Fruit fly (Drosophila melanogaster) whole organism, embryonic: Measurements from ENCODE around the gene SCAR.
A peak's percentile ranks its signal among the peaks of the same experiment; 100 is the strongest.

Experiments
- ATbp ChIP-seq: fragments of 200-800 bp; sonication (Bioruptor generic); optimal IDR thresholded peaks from 2 replicates; lab custom pipeline; 2017; ENCODE audit warnings: missing biosample characterization, mild to moderate bottlenecking, missing genetic modification characterization, missing genetic modification reagents
- Antp ChIP-seq: fragments of 200-800 bp; sonication (Bioruptor generic); optimal IDR thresholded peaks from 3 replicates; lab custom pipeline; 2016; ENCODE audit warnings: missing biosample characterization, missing genetic modification characterization
- Atf6 ChIP-seq: fragments of 200-800 bp; sonication (Bioruptor generic); IDR thresholded peaks from 2 replicates; pipeline ENCODE4 v1.3.6; 2022; ENCODE audit warnings: missing biosample characterization, missing genetic modification characterization
- C15 ChIP-seq: fragments of 200-800 bp; sonication (Bioruptor generic); IDR thresholded peaks from 3 replicates; pipeline ENCODE4 v1.3.6; 2022; ENCODE audit warnings: missing biosample characterization, missing genetic modification characterization
- CG10565 ChIP-seq: fragments of 200-800 bp; sonication (Bioruptor generic); optimal IDR thresholded peaks from 3 replicates; lab custom pipeline; 2016; ENCODE audit warnings: missing biosample characterization, mild to moderate bottlenecking, missing genetic modification characterization
- CG12219 ChIP-seq: fragments of 200-800 bp; sonication (Bioruptor generic); optimal IDR thresholded peaks from 3 replicates; lab custom pipeline; 2018; ENCODE audit warnings: missing biosample characterization, mild to moderate bottlenecking, missing genetic modification characterization
- CG14860 ChIP-seq: fragments of 200-800 bp; sonication (Bioruptor generic); IDR thresholded peaks from 3 replicates; pipeline ENCODE4 v1.3.6; 2022; ENCODE audit warnings: missing biosample characterization, missing genetic modification characterization; ENCODE audit not compliant: partially characterized antibody
- CG16779 ChIP-seq: fragments of 200-800 bp; sonication (Bioruptor generic); IDR thresholded peaks from 2 replicates; pipeline ENCODE4 v1.3.6; 2022; ENCODE audit warnings: missing biosample characterization, missing genetic modification characterization
- CG17829 ChIP-seq: fragments of 200-800 bp; optimal IDR thresholded peaks from 2 replicates; lab custom pipeline; 2019; ENCODE audit warnings: missing biosample characterization, mild to moderate bottlenecking, missing genetic modification characterization, moderate library complexity
- CG18599 ChIP-seq: fragments of 200-800 bp; sonication (Bioruptor generic); optimal IDR thresholded peaks from 3 replicates; lab custom pipeline; 2017; ENCODE audit warnings: missing biosample characterization, missing genetic modification characterization, mild to moderate bottlenecking, moderate library complexity, missing genetic modification reagents
- CG2678 ChIP-seq: fragments of 200-800 bp; sonication (Bioruptor generic); optimal IDR thresholded peaks from 3 replicates; lab custom pipeline; 2019; ENCODE audit warnings: missing biosample characterization, mild to moderate bottlenecking, missing genetic modification characterization, moderate library complexity
- CG2712 ChIP-seq: fragments of 200-800 bp; optimal IDR thresholded peaks from 3 replicates; lab custom pipeline; 2019; ENCODE audit warnings: missing biosample characterization, mild to moderate bottlenecking, missing genetic modification characterization, moderate library complexity
- CG33557 ChIP-seq: fragments of 200-800 bp; sonication (Bioruptor generic); optimal IDR thresholded peaks from 2 replicates; lab custom pipeline; 2019; ENCODE audit warnings: missing biosample characterization, mild to moderate bottlenecking, missing genetic modification characterization, moderate library complexity
- CG3407 ChIP-seq: fragments of 200-800 bp; sonication (Bioruptor generic); optimal IDR thresholded peaks from 2 replicates; lab custom pipeline; 2018; ENCODE audit warnings: missing biosample characterization, mild to moderate bottlenecking, missing genetic modification characterization
- CG34422 ChIP-seq: fragments of 200-800 bp; sonication (Bioruptor generic); IDR thresholded peaks from 3 replicates; pipeline ENCODE4 v1.3.6; 2022; ENCODE audit warnings: missing biosample characterization, missing genetic modification characterization
- CG4404 ChIP-seq: fragments of 200-800 bp; sonication (Bioruptor generic); IDR thresholded peaks from 2 replicates; pipeline ENCODE4 v1.3.6; 2022; ENCODE audit warnings: missing biosample characterization, missing genetic modification characterization
- CG4424 ChIP-seq: fragments of 200-800 bp; sonication (Bioruptor generic); optimal IDR thresholded peaks from 3 replicates; lab custom pipeline; 2016; ENCODE audit warnings: missing biosample characterization, missing genetic modification characterization
- CG4730 ChIP-seq: fragments of 200-800 bp; sonication (Bioruptor generic); IDR thresholded peaks from 2 replicates; pipeline ENCODE4 v1.3.6; 2022; ENCODE audit warnings: missing biosample characterization, missing genetic modification characterization
- CG4854 ChIP-seq: fragments of 200-800 bp; sonication (Bioruptor generic); optimal IDR thresholded peaks from 2 replicates; lab custom pipeline; 2016; ENCODE audit warnings: missing biosample characterization, missing genetic modification characterization, inconsistent platforms
- CG6683 ChIP-seq: fragments of 200-800 bp; sonication (Bioruptor generic); optimal IDR thresholded peaks from 2 replicates; lab custom pipeline; 2017; ENCODE audit warnings: missing biosample characterization, mild to moderate bottlenecking, missing genetic modification characterization, missing genetic modification reagents
- CG9797 ChIP-seq: fragments of 200-800 bp; sonication (Bioruptor generic); optimal IDR thresholded peaks from 3 replicates; lab custom pipeline; 2018; ENCODE audit warnings: missing biosample characterization, mild to moderate bottlenecking, missing genetic modification characterization
- CHES-1-like ChIP-seq: fragments of 200-800 bp; sonication (Bioruptor generic); optimal IDR thresholded peaks from 2 replicates; lab custom pipeline; 2016; ENCODE audit warnings: missing biosample characterization, missing genetic modification characterization
- E2f1 ChIP-seq: fragments of 200-800 bp; sonication (Bioruptor generic); IDR thresholded peaks from 2 replicates; pipeline ENCODE4 v1.3.6; 2022; ENCODE audit warnings: missing biosample characterization, missing genetic modification characterization
- Fer3 ChIP-seq: fragments of 200-800 bp; sonication (Bioruptor generic); optimal IDR thresholded peaks from 2 replicates; lab custom pipeline; 2018; ENCODE audit warnings: missing biosample characterization, mild to moderate bottlenecking, missing genetic modification characterization, moderate library complexity
- GATAe ChIP-seq: fragments of 200-800 bp; sonication (Bioruptor generic); conservative IDR thresholded peaks from 2 replicates; pipeline ENCODE4 v1.3.6; 2022; ENCODE audit warnings: missing biosample characterization, missing genetic modification characterization
- HHEX ChIP-seq: fragments of 200-800 bp; sonication (Bioruptor generic); optimal IDR thresholded peaks from 3 replicates; lab custom pipeline; 2017; ENCODE audit warnings: missing biosample characterization, mild to moderate bottlenecking, missing genetic modification characterization, missing genetic modification reagents
- HLH54F ChIP-seq: fragments of 200-800 bp; sonication (Bioruptor generic); optimal IDR thresholded peaks from 3 replicates; lab custom pipeline; 2016; ENCODE audit warnings: missing biosample characterization, missing genetic modification characterization
- HmgD ChIP-seq: fragments of 200-800 bp; sonication (Bioruptor generic); optimal IDR thresholded peaks from 3 replicates; lab custom pipeline; 2016; ENCODE audit warnings: missing biosample characterization, missing genetic modification characterization
- Kr ChIP-seq: fragments of 200-800 bp; sonication (Bioruptor generic); optimal IDR thresholded peaks from 2 replicates; lab custom pipeline; 2017; ENCODE audit warnings: missing biosample characterization, mild to moderate bottlenecking, missing genetic modification characterization
- Spps ChIP-seq: fragments of 200-800 bp; sonication (Bioruptor generic); optimal IDR thresholded peaks from 2 replicates; lab custom pipeline; 2018; ENCODE audit warnings: missing biosample characterization, mild to moderate bottlenecking, missing genetic modification characterization
- Sry-δ ChIP-seq: fragments of 200-800 bp; sonication (Bioruptor generic); optimal IDR thresholded peaks from 2 replicates; lab custom pipeline; 2016; ENCODE audit warnings: missing biosample characterization, missing genetic modification characterization
- bsh ChIP-seq, 2 experiments: fragments of 200-800 bp; sonication (Bioruptor generic); optimal IDR thresholded peaks; 2 replicates each; lab custom pipeline; 2017 to 2018; ENCODE audit warnings: mild to moderate bottlenecking in 2 of 2, missing biosample characterization in 2 of 2, missing genetic modification characterization in 2 of 2, moderate library complexity in 1 of 2
- cg ChIP-seq: fragments of 200-800 bp; sonication (Bioruptor generic); optimal IDR thresholded peaks from 3 replicates; lab custom pipeline; 2019; ENCODE audit warnings: missing biosample characterization, mild to moderate bottlenecking, missing genetic modification characterization, moderate library complexity
- dan ChIP-seq: fragments of 200-800 bp; sonication (Bioruptor generic); IDR thresholded peaks from 2 replicates; pipeline ENCODE4 v1.3.6; 2022; ENCODE audit warnings: missing biosample characterization, missing genetic modification characterization
- dmrt11E ChIP-seq: fragments of 200-800 bp; sonication (Bioruptor generic); optimal IDR thresholded peaks from 3 replicates; lab custom pipeline; 2018; ENCODE audit warnings: missing biosample characterization, mild to moderate bottlenecking, missing genetic modification characterization, moderate library complexity
- dpn ChIP-seq, 2 experiments: fragments of 200-800 bp; sonication (Bioruptor generic); optimal IDR thresholded peaks; 3 replicates each; lab custom pipeline; 2016; ENCODE audit warnings: missing biosample characterization in 2 of 2, missing genetic modification characterization in 2 of 2
- en ChIP-seq: fragments of 200-800 bp; sonication (Bioruptor generic); optimal IDR thresholded peaks from 2 replicates; lab custom pipeline; 2016; ENCODE audit warnings: missing biosample characterization, missing genetic modification characterization
- eyg ChIP-seq: fragments of 200-800 bp; sonication (Bioruptor generic); optimal IDR thresholded peaks from 3 replicates; lab custom pipeline; 2016; ENCODE audit warnings: missing biosample characterization, missing genetic modification characterization
- fd96Cb ChIP-seq: fragments of 200-800 bp; sonication (Bioruptor generic); optimal IDR thresholded peaks from 2 replicates; lab custom pipeline; 2018; ENCODE audit warnings: missing biosample characterization, mild to moderate bottlenecking, missing genetic modification characterization, moderate library complexity
- jumu ChIP-seq: fragments of 200-800 bp; sonication (Bioruptor generic); optimal IDR thresholded peaks from 3 replicates; lab custom pipeline; 2016; ENCODE audit warnings: missing biosample characterization, missing genetic modification characterization
- knrl ChIP-seq: fragments of 200-800 bp; sonication (Bioruptor generic); IDR thresholded peaks from 3 replicates; pipeline ENCODE4 v1.3.6; 2022; ENCODE audit warnings: missing biosample characterization, missing genetic modification characterization; ENCODE audit not compliant: partially characterized antibody
- lmd ChIP-seq: fragments of 200-800 bp; sonication (Bioruptor generic); IDR thresholded peaks from 2 replicates; pipeline ENCODE4 v1.3.6; 2022; ENCODE audit warnings: missing biosample characterization, missing genetic modification characterization
- mam ChIP-seq: fragments of 200-800 bp; sonication (Bioruptor generic); optimal IDR thresholded peaks from 3 replicates; lab custom pipeline; 2016; ENCODE audit warnings: missing biosample characterization, missing genetic modification characterization
- pfk ChIP-seq: fragments of 200-800 bp; sonication (Bioruptor generic); optimal IDR thresholded peaks from 2 replicates; lab custom pipeline; 2018; ENCODE audit warnings: missing biosample characterization, mild to moderate bottlenecking, missing genetic modification characterization, moderate library complexity
- psq ChIP-seq: fragments of 200-800 bp; sonication (Bioruptor generic); optimal IDR thresholded peaks from 2 replicates; lab custom pipeline; 2017; ENCODE audit warnings: missing biosample characterization, missing genetic modification characterization
- rib ChIP-seq: fragments of 200-800 bp; sonication (Bioruptor generic); IDR thresholded peaks from 2 replicates; pipeline ENCODE4 v1.3.6; 2022; ENCODE audit warnings: missing biosample characterization, missing genetic modification characterization
- sd ChIP-seq: fragments of 200-800 bp; sonication (Bioruptor generic); optimal IDR thresholded peaks from 3 replicates; lab custom pipeline; 2018; ENCODE audit warnings: missing biosample characterization, mild to moderate bottlenecking, missing genetic modification characterization, moderate library complexity
- sens ChIP-seq: fragments of 200-800 bp; sonication (Bioruptor generic); peaks from one replicate; lab custom pipeline; 2016; ENCODE audit warnings: missing biosample characterization, missing genetic modification characterization
- so ChIP-seq: fragments of 200-800 bp; sonication (Bioruptor generic); IDR thresholded peaks from 3 replicates; pipeline ENCODE4 v1.3.6; 2022; ENCODE audit warnings: missing biosample characterization, missing genetic modification characterization
- sob ChIP-seq: fragments of 200-800 bp; sonication (Bioruptor generic); IDR thresholded peaks from 2 replicates; pipeline ENCODE4 v1.3.6; 2022; ENCODE audit warnings: missing biosample characterization, missing genetic modification characterization
- zen ChIP-seq: fragments of 200-800 bp; sonication (Bioruptor generic); optimal IDR thresholded peaks from 3 replicates; lab custom pipeline; 2018; ENCODE audit warnings: missing biosample characterization, mild to moderate bottlenecking, missing genetic modification characterization, moderate library complexity

The SCAR gene

dm6 chr2L:11010999-11011398 is 34.4 kb downstream of the SCAR start, which contains the start of the genes Art8 and dUTPase (continued):
- TF ChIP-seq cg (GFP tag; lab: Kevin White, UChicago), result no peak
- peak; percentile 77 for TF ChIP-seq CG14860
- no peak for TF ChIP-seq sd (tag; lab: Kevin White, UChicago)
- TF ChIP-seq CG3407 (GFP tag; lab: Kevin White, UChicago), result peak; percentile 29
- peak; percentile 78 for TF ChIP-seq Atf6 (GFP tag; lab: Robert Waterston, UW)
- TF ChIP-seq dmrt11E, result peak; percentile 68
- TF ChIP-seq CG4404 (GFP tag; lab: Robert Waterston, UW), result peak; percentile 52; the same call in 1 of the 2 replicates
- peak; percentile 50 to 84 for TF ChIP-seq dpn (GFP tag; optimal IDR thresholded peaks at IDR 0.05; lab: Kevin White, UChicago)
- peak; percentile 90 for TF ChIP-seq sens
- TF ChIP-seq CG4854 (GFP tag; lab: Kevin White, UChicago), result peak; percentile 59
- TF ChIP-seq CG18599 (GFP tag; lab: Kevin White, UChicago), result no peak
- no peak for TF ChIP-seq rib (GFP tag; lab: Robert Waterston, UW)
- no peak for TF ChIP-seq en (GFP tag; lab: Kevin White, UChicago)
- no peak for TF ChIP-seq HmgD (GFP tag; lab: Kevin White, UChicago)
- TF ChIP-seq CG9797 (GFP tag; lab: Kevin White, UChicago), result peak; percentile 74
- no peak for TF ChIP-seq ATbp (GFP tag; lab: Kevin White, UChicago)
- 0 out of 3 replicates have a peak, but pooled peaks have one; percentile 41 for TF ChIP-seq C15 (GFP tag; lab: Robert Waterston, UW)
- peak; percentile 61 for TF ChIP-seq lmd (GFP tag; lab: Robert Waterston, UW)
- TF ChIP-seq dan (GFP tag; lab: Robert Waterston, UW), result no peak
- TF ChIP-seq Sry-δ, result peak; percentile 89
- no peak for TF ChIP-seq CG10565 (GFP tag; lab: Kevin White, UChicago)
- TF ChIP-seq CG4730 (GFP tag; lab: Robert Waterston, UW), result peak; percentile 61
- no peak for TF ChIP-seq eyg (GFP tag; lab: Kevin White, UChicago)
- TF ChIP-seq Spps (tag; lab: Kevin White, UChicago), result peak; percentile 48
- TF ChIP-seq CG17829 (tag; lab: Kevin White, UChicago), result peak; percentile 79
- peak; percentile 45 for TF ChIP-seq HLH54F
- peak; percentile 82 for TF ChIP-seq zen (tag; lab: Kevin White, UChicago)
- peak; percentile 88 for TF ChIP-seq knrl (GFP tag; lab: Robert Waterston, UW)
- TF ChIP-seq CG4424 (GFP tag; lab: Kevin White, UChicago), result peak; percentile 84
- peak; percentile 15 for TF ChIP-seq CG33557 (GFP tag; lab: Kevin White, UChicago)
- TF ChIP-seq Antp (GFP tag; lab: Kevin White, UChicago), result peak; percentile 39
- peak; percentile 42; the same call in 1 of the 2 replicates for TF ChIP-seq E2f1 (GFP tag; lab: Robert Waterston, UW)
- TF ChIP-seq CG16779 (GFP tag; lab: Robert Waterston, UW), result no peak
- peak; percentile 67; the same call in 2 of the 3 replicates for TF ChIP-seq CG34422 (GFP tag; lab: Robert Waterston, UW)
- TF ChIP-seq HHEX (GFP tag; lab: Kevin White, UChicago), result peak; percentile 30
- TF ChIP-seq CG2712 (tag; lab: Kevin White, UChicago), result peak; percentile 88
- peak; percentile 34 for TF ChIP-seq fd96Cb (tag; lab: Kevin White, UChicago)
- no peak for TF ChIP-seq Kr (GFP tag; lab: Kevin White, UChicago)
- peak in 1 of 2 experiments; percentile 70 for TF ChIP-seq bsh (GFP tag; optimal IDR thresholded peaks at IDR 0.05; lab: Kevin White, UChicago)
- peak; percentile 28 for TF ChIP-seq CHES-1-like (GFP tag; lab: Kevin White, UChicago)
- peak; percentile 46 for TF ChIP-seq mam
- TF ChIP-seq GATAe, result no peak
- TF ChIP-seq sob (GFP tag; lab: Robert Waterston, UW), result peak; percentile 88
- TF ChIP-seq CG12219 (GFP tag; lab: Kevin White, UChicago), result no peak
- peak; percentile 22 for TF ChIP-seq psq (GFP tag; lab: Kevin White, UChicago)
- TF ChIP-seq Fer3 (tag; lab: Kevin White, UChicago), result peak; percentile 65
- TF ChIP-seq so (GFP tag; lab: Robert Waterston, UW), result no peak
- no peak for TF ChIP-seq CG2678
- TF ChIP-seq jumu (GFP tag; lab: Kevin White, UChicago), result no peak
- TF ChIP-seq CG6683 (GFP tag; lab: Kevin White, UChicago), result peak; percentile 44
- TF ChIP-seq pfk (GFP tag; lab: Kevin White, UChicago), result no peak
